Worm (Caenorhabditis elegans) whole organism, young adult: ENCODE measurements around the gene sru-9.
A peak's percentile ranks its signal among the peaks of the same experiment; 100 is the strongest.

ENCODE experiments used
- B0261.1 ChIP-seq: sonication (generic microtip); optimal IDR thresholded peaks from 2 replicates; lab custom pipeline; 2016; ENCODE audit warnings: mild to moderate bottlenecking, missing genetic modification characterization, moderate library complexity, missing compliant biosample characterization
- D2030.7 ChIP-seq: fragments of 200-800 bp; sonication (Bioruptor generic); IDR thresholded peaks from 2 replicates; pipeline ENCODE4 v1.3.6; 2022; ENCODE audit warnings: missing genetic modification reagents, missing genetic modification characterization, missing compliant biosample characterization
- F22D6.2 ChIP-seq: sonication (generic microtip); optimal IDR thresholded peaks from 2 replicates; lab custom pipeline; 2016; ENCODE audit warnings: mild to moderate bottlenecking, missing genetic modification characterization, missing compliant biosample characterization
- F57A8.1 ChIP-seq: fragments of 200-800 bp; sonication (Bioruptor generic); optimal IDR thresholded peaks from 2 replicates; lab custom pipeline; 2018; ENCODE audit warnings: mild to moderate bottlenecking, missing genetic modification characterization, moderate library complexity, missing compliant biosample characterization
- K12H6.12 ChIP-seq: fragments of 200-800 bp; sonication (Bioruptor generic); optimal IDR thresholded peaks from 2 replicates; lab custom pipeline; 2018; ENCODE audit warnings: mild to moderate bottlenecking, missing genetic modification characterization, missing compliant biosample characterization
- T07F8.4 ChIP-seq: sonication (generic microtip); optimal IDR thresholded peaks from 2 replicates; lab custom pipeline; 2016; ENCODE audit warnings: mild to moderate bottlenecking, missing genetic modification characterization, moderate library complexity, missing compliant biosample characterization
- attf-5 ChIP-seq: fragments of 200-800 bp; sonication (Bioruptor generic); optimal IDR thresholded peaks from 2 replicates; lab custom pipeline; 2018; ENCODE audit warnings: mild to moderate bottlenecking, missing genetic modification characterization, missing compliant biosample characterization
- attf-6 ChIP-seq: fragments of 200-800 bp; sonication (Bioruptor generic); IDR thresholded peaks from 2 replicates; pipeline ENCODE4 v1.3.6; 2022; ENCODE audit warnings: missing genetic modification reagents, missing genetic modification characterization, missing compliant biosample characterization
- cebp-1 ChIP-seq, 2 experiments: fragments of 200-800 bp in 1 of 2; sonication (Bioruptor generic) in 1 of 2; sonication (generic microtip) in 1 of 2; IDR thresholded peaks in 1 of 2; optimal IDR thresholded peaks in 1 of 2; 2 replicates each; pipeline versions ENCODE4 v1.3.6 to Lab custom; 2017 to 2022; ENCODE audit warnings: missing compliant biosample characterization in 2 of 2, missing genetic modification characterization in 2 of 2, mild to moderate bottlenecking in 1 of 2, missing genetic modification reagents in 1 of 2, moderate library complexity in 1 of 2
- ceh-40 ChIP-seq: fragments of 200-800 bp; sonication (Bioruptor generic); IDR thresholded peaks from 2 replicates; pipeline ENCODE4 v1.3.6; 2022; ENCODE audit warnings: missing genetic modification characterization, missing compliant biosample characterization
- ceh-58 ChIP-seq: fragments of 200-800 bp; sonication (Bioruptor generic); IDR thresholded peaks from 2 replicates; pipeline ENCODE4 v1.3.6; 2022; ENCODE audit warnings: missing genetic modification characterization, missing compliant biosample characterization
- ceh-79 ChIP-seq: sonication (generic microtip); optimal IDR thresholded peaks from 2 replicates; lab custom pipeline; 2017; ENCODE audit warnings: mild to moderate bottlenecking, missing genetic modification characterization, missing compliant biosample characterization
- ceh-91 ChIP-seq: fragments of 200-800 bp; sonication (Bioruptor generic); IDR thresholded peaks from 2 replicates; pipeline ENCODE4 v1.3.6; 2022; ENCODE audit warnings: missing genetic modification reagents, missing genetic modification characterization, missing compliant biosample characterization
- dpff-1 ChIP-seq: sonication (generic microtip); optimal IDR thresholded peaks from 2 replicates; lab custom pipeline; 2017; ENCODE audit warnings: mild to moderate bottlenecking, missing genetic modification characterization, missing compliant biosample characterization
- ekl-4 ChIP-seq: fragments of 200-800 bp; sonication (Bioruptor generic); IDR thresholded peaks from 2 replicates; pipeline ENCODE4 v1.3.6; 2022; ENCODE audit warnings: missing genetic modification reagents, missing genetic modification characterization, missing compliant biosample characterization
- hmg-1.2 ChIP-seq: fragments of 200-800 bp; sonication (Bioruptor generic); IDR thresholded peaks from 2 replicates; pipeline ENCODE4 v1.3.6; 2022; ENCODE audit warnings: missing genetic modification reagents, missing genetic modification characterization, missing compliant biosample characterization
- hmg-20 ChIP-seq: fragments of 200-800 bp; sonication (Bioruptor generic); IDR thresholded peaks from 2 replicates; pipeline ENCODE4 v1.3.6; 2022; ENCODE audit warnings: missing genetic modification reagents, missing genetic modification characterization, missing compliant biosample characterization
- hsf-1 ChIP-seq: fragments of 200-800 bp; sonication (Bioruptor generic); IDR thresholded peaks from 2 replicates; pipeline ENCODE4 v1.3.6; 2022; ENCODE audit warnings: missing genetic modification reagents, missing genetic modification characterization, missing compliant biosample characterization
- lag-1 ChIP-seq: fragments of 200-800 bp; sonication (Bioruptor generic); IDR thresholded peaks from 2 replicates; pipeline ENCODE4 v1.3.6; 2022; ENCODE audit warnings: missing genetic modification reagents, missing genetic modification characterization, missing compliant biosample characterization
- let-607 ChIP-seq, 2 experiments: fragments of 200-800 bp in 1 of 2; sonication (Bioruptor generic) in 1 of 2; sonication (generic microtip) in 1 of 2; optimal IDR thresholded peaks; 2 replicates each; lab custom pipeline; 2016 to 2018; ENCODE audit warnings: mild to moderate bottlenecking in 2 of 2, missing compliant biosample characterization in 2 of 2, missing genetic modification characterization in 2 of 2, moderate library complexity in 2 of 2, missing genotype in 1 of 2
- lir-1 ChIP-seq: fragments of 200-800 bp; sonication (Bioruptor generic); conservative IDR thresholded peaks from 2 replicates; pipeline ENCODE4 v1.3.6; 2022; ENCODE audit warnings: missing genetic modification reagents, missing genetic modification characterization, missing compliant biosample characterization
- madf-10 ChIP-seq: sonication (generic microtip); optimal IDR thresholded peaks from 2 replicates; lab custom pipeline; 2016; ENCODE audit warnings: mild to moderate bottlenecking, missing genetic modification characterization, missing compliant biosample characterization
- madf-6 ChIP-seq: fragments of 200-800 bp; sonication (Bioruptor generic); IDR thresholded peaks from 2 replicates; pipeline ENCODE4 v1.3.6; 2022; ENCODE audit warnings: missing genetic modification reagents, missing genetic modification characterization, missing compliant biosample characterization
- madf-8 ChIP-seq: fragments of 200-800 bp; sonication (Bioruptor generic); conservative IDR thresholded peaks from 2 replicates; pipeline ENCODE4 v1.3.6; 2022; ENCODE audit warnings: missing genetic modification reagents, missing genetic modification characterization, missing compliant biosample characterization
- mxl-1 ChIP-seq: sonication (generic microtip); optimal IDR thresholded peaks from 2 replicates; lab custom pipeline; 2016; ENCODE audit warnings: missing genetic modification characterization, missing compliant biosample characterization
- nhr-27 ChIP-seq: fragments of 200-800 bp; sonication (Bioruptor generic); optimal IDR thresholded peaks from 2 replicates; lab custom pipeline; 2018; ENCODE audit warnings: mild to moderate bottlenecking, missing genetic modification characterization, moderate library complexity, missing compliant biosample characterization
- nhr-80 ChIP-seq: sonication (generic microtip); optimal IDR thresholded peaks from 2 replicates; lab custom pipeline; 2016; ENCODE audit warnings: missing genetic modification characterization, missing compliant biosample characterization
- rcor-1 ChIP-seq: fragments of 200-800 bp; sonication (Bioruptor generic); IDR thresholded peaks from 2 replicates; pipeline ENCODE4 v1.3.6; 2022; ENCODE audit warnings: missing genetic modification reagents, missing genetic modification characterization, missing compliant biosample characterization
- snpc-1.1 ChIP-seq: sonication (generic microtip); optimal IDR thresholded peaks from 2 replicates; lab custom pipeline; 2017; ENCODE audit warnings: missing genetic modification characterization, mild to moderate bottlenecking, missing compliant biosample characterization, antibody characterized with exemption, moderate library complexity, missing genotype, missing genetic modification reagents; ENCODE audit not compliant: insufficient read depth
- snpc-1.3 ChIP-seq: sonication (generic microtip); optimal IDR thresholded peaks from 2 replicates; lab custom pipeline; 2017; ENCODE audit warnings: missing genetic modification characterization, mild to moderate bottlenecking, missing compliant biosample characterization, antibody characterized with exemption, moderate library complexity, missing genotype, missing genetic modification reagents; ENCODE audit not compliant: insufficient read depth
- snpc-3.4 ChIP-seq: sonication (generic microtip); optimal IDR thresholded peaks from 2 replicates; lab custom pipeline; 2017; ENCODE audit warnings: missing genetic modification characterization, mild to moderate bottlenecking, missing compliant biosample characterization, antibody characterized with exemption, moderate library complexity, missing genotype, missing genetic modification reagents
- snpc-4 ChIP-seq, 5 experiments: fragments of 150-350 bp in 1 of 5; sonication (generic microtip) in 4 of 5; optimal IDR thresholded peaks; 2 replicates each; lab custom pipeline; 2014 to 2018; ENCODE audit warnings: missing genetic modification characterization in 5 of 5, missing biosample characterization in 3 of 5, antibody characterized with exemption in 2 of 5, mild to moderate bottlenecking in 2 of 5, missing compliant biosample characterization in 2 of 5, missing genotype in 2 of 5, moderate library complexity in 2 of 5, missing genetic modification reagents in 1 of 5
- tbp1 ChIP-seq: fragments of 200-800 bp; sonication (Bioruptor generic); optimal IDR thresholded peaks from 2 replicates; lab custom pipeline; 2018; ENCODE audit warnings: mild to moderate bottlenecking, missing genetic modification characterization, missing compliant biosample characterization
- unc-62 ChIP-seq: fragments of 150-350 bp; optimal IDR thresholded peaks from 2 replicates; lab custom pipeline; 2014; ENCODE audit warnings: missing biosample characterization, missing genetic modification reagents, missing genetic modification characterization
- ztf-22 ChIP-seq: fragments of 200-800 bp; sonication (Bioruptor generic); optimal IDR thresholded peaks from 2 replicates; lab custom pipeline; 2018; ENCODE audit warnings: mild to moderate bottlenecking, missing genetic modification characterization, moderate library complexity, missing compliant biosample characterization
- ztf-25 ChIP-seq: fragments of 200-800 bp; sonication (Bioruptor generic); IDR thresholded peaks from 2 replicates; pipeline ENCODE4 v1.3.6; 2022; ENCODE audit warnings: missing genetic modification reagents, missing genetic modification characterization, missing compliant biosample characterization

Gene sru-9

DNA sequence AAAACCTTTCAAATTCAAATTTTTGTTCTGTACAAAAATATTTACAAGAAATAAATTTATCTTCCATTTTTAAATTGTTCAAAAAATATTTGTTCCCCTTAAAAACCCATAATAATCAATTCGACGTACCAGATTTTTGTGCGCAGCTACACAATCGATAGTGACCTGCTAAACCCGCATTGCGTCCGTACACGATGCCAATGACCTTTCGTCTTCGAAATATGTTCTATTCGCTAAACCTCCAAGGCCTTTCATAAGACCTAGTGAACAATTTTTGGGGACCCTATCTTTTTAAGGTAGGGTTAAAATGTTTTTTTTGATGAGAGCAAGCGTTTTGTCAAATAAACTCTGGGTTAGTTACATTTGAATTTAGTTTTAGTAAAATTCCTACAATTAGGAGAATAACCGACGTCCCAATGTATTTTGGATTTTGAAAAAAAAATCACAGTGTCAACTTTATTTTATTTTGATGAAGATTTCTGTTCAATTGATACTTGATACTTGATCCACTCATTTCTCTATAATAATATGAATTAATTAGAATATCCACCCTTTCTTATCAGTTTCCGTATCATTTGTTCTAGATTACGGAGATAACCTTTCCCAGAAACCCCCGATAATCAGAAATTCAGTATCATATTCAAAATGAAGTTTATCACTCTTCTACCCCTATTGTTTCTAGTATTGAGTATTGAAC is 13.3 kb downstream of the sru-9 start, which contains the start of gene Y45F10B.59:
Gene Y45F10B.59 (plus strand): TSS at position 647 of the 697 bp plus-strand sequence.
- TF ChIP-seq cebp-1 (GFP tag; IDR thresholded peaks at IDR 0.05; lab: Robert Waterston, UW) (no peak), cebp-1 (tag; optimal IDR thresholded peaks at IDR 0.05; lab: Kevin White, UChicago) (no peak), ztf-22 (no peak), B0261.1 (tag; lab: Kevin White, UChicago) (no peak), hmg-20 (GFP tag; lab: Robert Waterston, UW) (no peak), D2030.7 (GFP tag; lab: Robert Waterston, UW) (peak; percentile 57), F22D6.2 (tag; lab: Kevin White, UChicago) (no peak), tbp1 (GFP tag; lab: Kevin White, UChicago) (peak; percentile 68), attf-6 (GFP tag; lab: Robert Waterston, UW) (peak; percentile 94), rcor-1 (0 out of 2 replicates have a peak, but pooled peaks have one; percentile 16), attf-5 (GFP tag; lab: Kevin White, UChicago) (no peak), snpc-1.1 (tag; lab: Kevin White, UChicago) (peak; percentile 93), hmg-1.2 (GFP tag; lab: Robert Waterston, UW) (peak; percentile 97), hsf-1 (GFP tag; lab: Robert Waterston, UW) (0 out of 2 replicates have a peak, but pooled peaks have one; percentile 20), ceh-40 (GFP tag; lab: Robert Waterston, UW) (no peak), snpc-4 (GFP tag; optimal IDR thresholded peaks at IDR 0.05; lab: Kevin White, UChicago) (peak; percentile 92), snpc-4 (tag; optimal IDR thresholded peaks at IDR 0.05; lab: Kevin White, UChicago) (peak; percentile 90 to 94 (median 92)), snpc-1.3 (peak; percentile 81), madf-6 (GFP tag; lab: Robert Waterston, UW) (peak; percentile 65; the same call in 1 of the 2 replicates), lir-1 (GFP tag; lab: Robert Waterston, UW) (no peak), madf-8 (GFP tag; lab: Robert Waterston, UW) (no peak), ztf-25 (GFP tag; lab: Robert Waterston, UW) (no peak), dpff-1 (tag; lab: Kevin White, UChicago) (no peak), lag-1 (GFP tag; lab: Robert Waterston, UW) (no peak), unc-62 (GFP tag; lab: Kevin White, UChicago) (no peak), snpc-3.4 (tag; lab: Kevin White, UChicago) (peak; percentile 84), ekl-4 (GFP tag; lab: Robert Waterston, UW) (0 out of 2 replicates have a peak, but pooled peaks have one; percentile 35), madf-10 (tag; lab: Kevin White, UChicago) (no peak), let-607 (tag; optimal IDR thresholded peaks at IDR 0.05; lab: Kevin White, UChicago) (no peak)
- TF ChIP-seq, all 124 proteins: peak for 12

DNA sequence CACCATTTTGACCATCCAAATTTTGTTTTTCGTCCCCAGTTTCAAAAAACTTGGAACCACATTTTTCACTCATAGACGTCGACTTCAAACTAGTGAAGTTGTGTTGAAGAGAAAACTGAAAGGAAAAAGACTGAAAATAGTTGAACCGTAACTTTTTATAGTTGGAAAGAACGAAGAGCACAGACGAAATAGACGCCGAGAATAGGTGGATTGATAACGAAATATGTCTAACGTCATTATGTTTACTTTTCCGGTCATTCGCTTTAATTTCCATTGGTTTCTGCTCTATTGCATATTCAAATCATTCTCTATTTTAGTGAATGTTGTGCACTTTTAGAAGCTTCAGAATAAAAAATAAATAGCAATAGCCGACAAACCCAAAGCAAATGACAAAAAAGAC is 21.0 kb downstream of the sru-9 start, which contains the start of gene C08F11.13:
Gene C08F11.13 (minus strand): TSS at position 138 of the 400 bp plus-strand sequence.
- TF ChIP-seq nhr-27 (tag; lab: Kevin White, UChicago) (no peak), ceh-58 (GFP tag; lab: Robert Waterston, UW) (no peak), ceh-79 (tag; lab: Kevin White, UChicago) (no peak), mxl-1 (no peak), nhr-80 (tag; lab: Kevin White, UChicago) (peak; percentile 26), ztf-25 (GFP tag; lab: Robert Waterston, UW) (no peak)
- TF ChIP-seq, all 124 proteins: peak for 1

DNA sequence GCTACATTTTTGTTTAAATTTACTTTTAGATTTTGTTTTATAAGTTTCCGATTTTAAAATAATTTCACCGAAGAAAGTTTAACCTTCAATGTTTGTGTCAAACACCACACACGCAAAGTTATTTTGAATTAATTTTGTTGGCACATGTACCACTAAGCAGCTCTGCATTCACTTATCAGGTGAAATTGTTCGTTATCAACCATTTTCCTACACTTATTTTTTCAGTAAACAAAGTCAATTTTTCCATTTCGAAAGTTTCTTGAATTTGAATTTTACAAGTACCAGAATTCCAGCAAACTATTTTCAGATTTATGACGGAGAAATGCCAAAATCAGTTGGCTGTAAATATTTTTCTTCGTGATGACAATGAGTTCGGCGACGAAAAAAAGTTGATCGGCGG is 30.4 kb downstream of the sru-9 start, which contains the start of gene C08F11.3:
Gene C08F11.3 (plus strand): TSS at position 301 of the 400 bp plus-strand sequence.
- TF ChIP-seq F22D6.2 (tag; lab: Kevin White, UChicago) (no peak), K12H6.12 (tag; lab: Kevin White, UChicago) (no peak), ceh-91 (GFP tag; lab: Robert Waterston, UW) (no peak), T07F8.4 (tag; lab: Kevin White, UChicago) (no peak), F57A8.1 (GFP tag; lab: Kevin White, UChicago) (no peak)
- TF ChIP-seq, all 124 proteins: peak for 0
